Worm (Caenorhabditis elegans): ENCODE data around the gene T10H9.8.

DNA sequence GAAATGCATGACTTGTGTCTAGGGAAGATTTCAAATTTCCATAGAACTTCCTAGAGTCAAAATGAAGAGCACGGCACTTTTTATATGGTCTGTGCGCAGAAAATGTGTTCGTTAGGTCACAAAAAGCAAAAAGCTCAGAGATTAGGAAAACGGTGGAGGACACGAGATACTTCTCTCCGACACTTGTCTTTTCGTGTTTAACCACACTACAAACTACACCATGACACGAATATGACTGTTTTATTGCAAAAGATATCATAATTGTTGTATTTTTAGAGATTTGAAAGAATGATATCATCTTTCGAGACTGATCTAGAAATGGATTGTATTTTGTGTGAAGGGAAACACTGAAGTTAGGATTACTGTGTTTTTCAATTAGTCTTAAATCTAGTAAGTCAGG is 46.9 kb downstream of the T10H9.8 start:
- TF ChIP-seq him-1 (tag; optimal IDR thresholded peaks at IDR 0.05) (no peak), dao-5 (tag; optimal IDR thresholded peaks at IDR 0.05) (no peak)
